Worm (Caenorhabditis elegans) whole organism, L4 larva: ENCODE data around the gene usp-14.

ENCODE experiments used
- D1046.2 ChIP-seq: fragments of 200-800 bp; sonication (Bioruptor generic); IDR thresholded peaks from 2 replicates; pipeline ENCODE4 v1.3.6; 2022; ENCODE audit warnings: missing genetic modification characterization, missing compliant biosample characterization
- F10B5.3 ChIP-seq: sonication (generic microtip); optimal IDR thresholded peaks from 2 replicates; lab custom pipeline; 2016; ENCODE audit warnings: mild to moderate bottlenecking, missing genetic modification characterization, missing compliant biosample characterization
- ZK337.2 ChIP-seq: fragments of 200-800 bp; sonication (Bioruptor generic); IDR thresholded peaks from 2 replicates; pipeline ENCODE4 v1.3.6; 2022; ENCODE audit warnings: missing genetic modification reagents, missing genetic modification characterization, missing compliant biosample characterization
- aha-1 ChIP-seq: fragments of 150-350 bp; peaks from one replicate; lab custom pipeline; 2014; ENCODE audit warnings: missing biosample characterization, missing genetic modification characterization
- ama-1 ChIP-seq: fragments of 150-350 bp; optimal IDR thresholded peaks from 2 replicates; lab custom pipeline; 2014; ENCODE audit warnings: inconsistent platforms, mixed read lengths
- ceh-28 ChIP-seq: fragments of 150-350 bp; optimal IDR thresholded peaks from 2 replicates; lab custom pipeline; 2014; ENCODE audit warnings: missing biosample characterization, missing genetic modification reagents, missing genetic modification characterization
- daf-12 ChIP-seq: fragments of 150-350 bp; optimal IDR thresholded peaks from 2 replicates; lab custom pipeline; 2014; ENCODE audit warnings: missing biosample characterization, missing genetic modification reagents, missing genetic modification characterization
- daf-16 ChIP-seq, 3 experiments: sonication (generic microtip); optimal IDR thresholded peaks; 2 replicates each; lab custom pipeline; 2016 to 2017; ENCODE audit warnings: missing genetic modification characterization in 3 of 3, missing genetic modification reagents in 3 of 3, mild to moderate bottlenecking in 2 of 3, missing compliant biosample characterization in 2 of 3, missing biosample characterization in 1 of 3, moderate library complexity in 1 of 3
- dmd-6 ChIP-seq: fragments of 200-800 bp; sonication (Bioruptor generic); IDR thresholded peaks from 2 replicates; pipeline ENCODE4 v1.3.6; 2022; ENCODE audit warnings: missing genetic modification reagents, missing genetic modification characterization, missing compliant biosample characterization
- dve-1 ChIP-seq: sonication (generic microtip); optimal IDR thresholded peaks from 2 replicates; lab custom pipeline; 2017; ENCODE audit warnings: antibody characterized with exemption, mild to moderate bottlenecking, missing genetic modification characterization, missing compliant biosample characterization; ENCODE audit not compliant: insufficient read depth
- fkh-10 ChIP-seq: fragments of 150-350 bp; optimal IDR thresholded peaks from 2 replicates; lab custom pipeline; 2014; ENCODE audit warnings: missing biosample characterization, missing genetic modification reagents, missing genetic modification characterization
- fos-1 ChIP-seq: fragments of 150-350 bp; optimal IDR thresholded peaks from 2 replicates; lab custom pipeline; 2014; ENCODE audit warnings: missing biosample characterization, missing genetic modification characterization
- hif-1 ChIP-seq, 2 experiments: sonication (generic microtip); optimal IDR thresholded peaks; 2 replicates each; lab custom pipeline; 2016 to 2017; ENCODE audit warnings: missing compliant biosample characterization in 2 of 2, missing genetic modification characterization in 2 of 2, missing genetic modification reagents in 2 of 2, missing genotype in 2 of 2, mild to moderate bottlenecking in 1 of 2
- hlh-11 ChIP-seq: fragments of 200-800 bp; sonication (Bioruptor generic); optimal IDR thresholded peaks from 2 replicates; lab custom pipeline; 2018; ENCODE audit warnings: mild to moderate bottlenecking, missing genetic modification characterization, missing compliant biosample characterization
- hlh-30 ChIP-seq: sonication (generic microtip); optimal IDR thresholded peaks from 2 replicates; lab custom pipeline; 2017; ENCODE audit warnings: antibody characterized with exemption, mild to moderate bottlenecking, missing genetic modification characterization, missing compliant biosample characterization; ENCODE audit not compliant: insufficient read depth
- hmg-1.1 ChIP-seq: fragments of 200-800 bp; sonication (Bioruptor generic); IDR thresholded peaks from 2 replicates; pipeline ENCODE4 v1.3.6; 2022; ENCODE audit warnings: missing genetic modification reagents, missing genetic modification characterization, missing compliant biosample characterization
- lsy-2 ChIP-seq, 2 experiments: fragments of 150-350 bp in 1 of 2; sonication (generic microtip) in 1 of 2; optimal IDR thresholded peaks; 2 replicates each; lab custom pipeline; 2014 to 2017; ENCODE audit warnings: missing biosample characterization in 2 of 2, missing genetic modification characterization in 2 of 2
- madf-5 ChIP-seq, 2 experiments: fragments of 200-800 bp; sonication (Bioruptor generic); IDR thresholded peaks; 2 replicates each; pipeline ENCODE4 v1.3.6; 2022; ENCODE audit warnings: missing compliant biosample characterization in 2 of 2, missing genetic modification characterization in 2 of 2
- mdl-1 ChIP-seq, 2 experiments: fragments of 150-350 bp in 1 of 2; sonication (generic microtip) in 1 of 2; optimal IDR thresholded peaks; 2 replicates each; lab custom pipeline; 2014 to 2017; ENCODE audit warnings: missing biosample characterization in 2 of 2, missing genetic modification characterization in 2 of 2
- mep-1 ChIP-seq: fragments of 150-350 bp; sonication (generic microtip); optimal IDR thresholded peaks from 3 replicates; lab custom pipeline; 2014; ENCODE audit warnings: missing biosample characterization, missing genetic modification characterization
- mxl-3 ChIP-seq: fragments of 200-800 bp; sonication (Bioruptor generic); optimal IDR thresholded peaks from 2 replicates; lab custom pipeline; 2018; ENCODE audit warnings: mild to moderate bottlenecking, missing genetic modification characterization, missing compliant biosample characterization
- nhr-11 ChIP-seq: fragments of 150-350 bp; optimal IDR thresholded peaks from 2 replicates; lab custom pipeline; 2014; ENCODE audit warnings: missing biosample characterization, missing genetic modification characterization
- nhr-28 ChIP-seq: fragments of 150-350 bp; optimal IDR thresholded peaks from 2 replicates; lab custom pipeline; 2014; ENCODE audit warnings: missing biosample characterization, missing genetic modification characterization
- nhr-41 ChIP-seq: fragments of 200-800 bp; sonication (Bioruptor generic); IDR thresholded peaks from 2 replicates; pipeline ENCODE4 v1.3.6; 2022; ENCODE audit warnings: missing genetic modification reagents, missing genetic modification characterization, missing compliant biosample characterization
- nhr-48 ChIP-seq: sonication (generic microtip); optimal IDR thresholded peaks from 2 replicates; lab custom pipeline; 2016; ENCODE audit warnings: mild to moderate bottlenecking, missing genetic modification characterization, missing compliant biosample characterization
- nhr-6 ChIP-seq: fragments of 150-350 bp; optimal IDR thresholded peaks from 2 replicates; lab custom pipeline; 2014; ENCODE audit warnings: missing biosample characterization, missing genetic modification characterization
- nhr-77 ChIP-seq: fragments of 150-350 bp; optimal IDR thresholded peaks from 2 replicates; lab custom pipeline; 2014; ENCODE audit warnings: missing biosample characterization, missing genetic modification characterization
- pha-4 ChIP-seq, 2 experiments: fragments of 150-350 bp in 1 of 2; fragments of 200-800 bp in 1 of 2; sonication (Bioruptor generic) in 1 of 2; IDR thresholded peaks in 1 of 2; optimal IDR thresholded peaks in 1 of 2; 2 replicates each; pipeline versions ENCODE4 v1.3.6 to Lab custom; 2014 to 2022; ENCODE audit warnings: missing genetic modification characterization in 2 of 2, missing genetic modification reagents in 2 of 2, missing biosample characterization in 1 of 2, missing compliant biosample characterization in 1 of 2
- php-3 ChIP-seq: fragments of 200-800 bp; sonication (Bioruptor generic); IDR thresholded peaks from 2 replicates; pipeline ENCODE4 v1.3.6; 2022; ENCODE audit warnings: missing genetic modification reagents, missing genetic modification characterization, missing compliant biosample characterization
- saeg-2 ChIP-seq: fragments of 200-800 bp; sonication (Bioruptor generic); IDR thresholded peaks from 2 replicates; pipeline ENCODE4 v1.3.6; 2022; ENCODE audit warnings: missing genetic modification reagents, missing genetic modification characterization, missing compliant biosample characterization
- snpc-4 ChIP-seq: fragments of 150-350 bp; optimal IDR thresholded peaks from 2 replicates; lab custom pipeline; 2014; ENCODE audit warnings: missing biosample characterization, missing genetic modification characterization
- spr-1 ChIP-seq: sonication (generic microtip); optimal IDR thresholded peaks from 2 replicates; lab custom pipeline; 2016; ENCODE audit warnings: mild to moderate bottlenecking, missing genetic modification characterization, missing compliant biosample characterization
- spr-3 ChIP-seq: fragments of 200-800 bp; sonication (Bioruptor generic); optimal IDR thresholded peaks from 2 replicates; lab custom pipeline; 2018; ENCODE audit warnings: mild to moderate bottlenecking, missing genetic modification characterization, missing compliant biosample characterization
- unc-130 ChIP-seq: sonication (generic microtip); optimal IDR thresholded peaks from 2 replicates; lab custom pipeline; 2016; ENCODE audit warnings: missing genetic modification reagents, missing genetic modification characterization, missing compliant biosample characterization
- zfp-3 ChIP-seq: fragments of 200-800 bp; sonication (Bioruptor generic); conservative IDR thresholded peaks from 2 replicates; pipeline ENCODE4 v1.3.6; 2022; ENCODE audit warnings: missing genetic modification reagents, missing genetic modification characterization, missing compliant biosample characterization
- ztf-11 ChIP-seq: fragments of 150-350 bp; optimal IDR thresholded peaks from 2 replicates; lab custom pipeline; 2014; ENCODE audit warnings: missing biosample characterization, missing genetic modification characterization

Gene usp-14

ce11 chrII:14496809-14497208 lies 8.3 kb upstream of the usp-14 start (continued):
- TF ChIP-seq daf-12 (tag; lab: Kevin White, UChicago) (no peak), saeg-2 (GFP tag; lab: Robert Waterston, UW) (0 out of 2 replicates have a peak, but pooled peaks have one; percentile 67), nhr-48 (tag; lab: Kevin White, UChicago) (peak; percentile 87)

DNA sequence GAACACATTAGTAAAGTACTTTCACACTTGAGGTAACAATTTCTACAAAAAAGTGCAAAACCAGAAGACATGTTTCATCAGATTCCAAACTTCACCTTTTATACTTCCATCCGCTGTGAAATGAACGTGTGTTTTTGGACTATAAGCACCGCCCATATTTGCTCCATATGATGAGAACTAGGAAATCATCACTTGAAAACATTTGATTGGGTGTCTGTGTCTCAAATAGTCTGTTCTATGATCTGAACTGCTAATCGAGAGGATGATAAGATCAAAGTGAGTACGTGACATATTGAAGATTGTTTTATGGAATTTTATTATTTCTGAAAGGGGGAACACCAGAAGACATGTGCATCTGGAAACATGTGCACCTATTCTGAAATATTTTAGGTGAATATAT lies 6.9 kb upstream of the usp-14 start:
- TF ChIP-seq ZK337.2 (GFP tag; lab: Robert Waterston, UW): no peak
- peak; percentile 38 for TF ChIP-seq mep-1 (tag; lab: Kevin White, UChicago)
- no peak for TF ChIP-seq ceh-28 (tag; lab: Kevin White, UChicago)
- peak; percentile 56 for TF ChIP-seq hlh-30
- TF ChIP-seq nhr-48 (tag; lab: Kevin White, UChicago): peak; percentile 20
- TF ChIP-seq D1046.2 (GFP tag; lab: Robert Waterston, UW): no peak
- peak; percentile 40 for TF ChIP-seq mxl-3 (GFP tag; lab: Kevin White, UChicago)
- no peak for TF ChIP-seq snpc-4
- peak; percentile 64 for TF ChIP-seq nhr-28 (tag; lab: Kevin White, UChicago)
- peak; percentile 96 for TF ChIP-seq aha-1 (tag; lab: Kevin White, UChicago)
- no peak for TF ChIP-seq unc-130 (GFP tag; lab: Kevin White, UChicago)
- peak; percentile 4 for TF ChIP-seq ama-1 (lab: Kevin White, UChicago)
- no peak for TF ChIP-seq daf-16 (GFP tag; optimal IDR thresholded peaks at IDR 0.05; lab: Kevin White, UChicago)
- peak; percentile 0 for TF ChIP-seq daf-16 (tag; optimal IDR thresholded peaks at IDR 0.05; lab: Kevin White, UChicago)
- TF ChIP-seq dmd-6: peak; percentile 30
- TF ChIP-seq hlh-11: peak; percentile 43
- TF ChIP-seq nhr-41 (GFP tag; lab: Robert Waterston, UW): no peak
- peak; percentile 36 for TF ChIP-seq nhr-6 (tag; lab: Kevin White, UChicago)
- peak; percentile 73 for TF ChIP-seq dve-1 (tag; lab: Kevin White, UChicago)
- TF ChIP-seq mdl-1 (tag; optimal IDR thresholded peaks at IDR 0.05; lab: Kevin White, UChicago): peak in 1 of 2 experiments; percentile 48
- no peak for TF ChIP-seq F10B5.3 (tag; lab: Kevin White, UChicago)
- TF ChIP-seq hif-1 (tag; optimal IDR thresholded peaks at IDR 0.05; lab: Kevin White, UChicago): peak; percentile 90 to 97
- TF ChIP-seq lsy-2 (tag; optimal IDR thresholded peaks at IDR 0.05; lab: Kevin White, UChicago): peak in 1 of 2 experiments; percentile 13
- TF ChIP-seq, all 104 proteins: peak for 15

DNA sequence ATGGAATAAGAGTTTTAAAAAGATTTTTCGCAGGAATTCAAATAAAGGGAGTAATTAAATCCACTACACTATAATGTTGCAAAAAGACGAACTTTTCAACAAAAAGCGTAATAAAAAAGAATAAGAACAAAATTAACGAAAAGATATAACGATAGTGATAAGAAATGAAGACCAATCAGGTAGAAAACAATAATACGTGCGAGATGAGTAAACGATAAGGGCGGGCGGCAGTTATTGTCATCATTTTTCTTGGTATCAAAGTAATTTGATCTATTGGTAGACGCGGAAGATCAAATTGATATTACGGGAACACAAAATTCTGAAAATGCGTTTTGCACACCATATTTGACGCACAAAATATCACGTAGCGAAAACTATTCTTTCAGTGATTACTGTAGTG lies 6.0 kb upstream of the usp-14 start:
- TF ChIP-seq spr-1 (tag; lab: Kevin White, UChicago) (no peak), spr-3 (no peak), hif-1 (tag; optimal IDR thresholded peaks at IDR 0.05; lab: Kevin White, UChicago) (peak in 1 of 2 experiments; percentile 82), nhr-48 (tag; lab: Kevin White, UChicago) (no peak), daf-16 (GFP tag; optimal IDR thresholded peaks at IDR 0.05; lab: Kevin White, UChicago) (no peak), daf-16 (tag; optimal IDR thresholded peaks at IDR 0.05; lab: Kevin White, UChicago) (peak; percentile 63), nhr-11 (no peak), unc-130 (GFP tag; lab: Kevin White, UChicago) (no peak), nhr-6 (tag; lab: Kevin White, UChicago) (no peak), php-3 (GFP tag; lab: Robert Waterston, UW) (no peak), nhr-77 (tag; lab: Kevin White, UChicago) (peak; percentile 32), pha-4 (GFP tag; IDR thresholded peaks at IDR 0.05; lab: Robert Waterston, UW) (no peak), pha-4 (tag; optimal IDR thresholded peaks at IDR 0.05; lab: Kevin White, UChicago) (no peak), hlh-11 (peak; percentile 17), nhr-28 (tag; lab: Kevin White, UChicago) (peak; percentile 61), dve-1 (tag; lab: Kevin White, UChicago) (peak; percentile 64), ztf-11 (tag; lab: Kevin White, UChicago) (no peak), fos-1 (tag; lab: Kevin White, UChicago) (no peak), madf-5 (GFP tag; IDR thresholded peaks at IDR 0.05; lab: Robert Waterston, UW) (no peak), fkh-10 (no peak), hmg-1.1 (GFP tag; lab: Robert Waterston, UW) (no peak)
- TF ChIP-seq, all 104 proteins: peak for 6

- TF ChIP-seq zfp-3 (GFP tag; lab: Robert Waterston, UW) (peak; percentile 9; the same call in 1 of the 2 replicates), mep-1 (tag; lab: Kevin White, UChicago) (no peak)
Observed at ce11 chrII:14494414-14494463, 5.8 kb upstream of the usp-14 start, which contains the start of gene cysl-2. cysl-2 (minus strand) TSS chrII:14494451.
